Worm (Caenorhabditis elegans) whole organism, late embryonic: Measurements from ENCODE around the gene Y54G2A.40.
"Not testable (repeated sequence)": the region's sequence is repeated elsewhere in the genome, so short reads cannot be mapped to it uniquely, and the experiment has no call there.

Source experiments
- C38D4.7 ChIP-seq: fragments of 200-800 bp; sonication (Bioruptor generic); optimal IDR thresholded peaks from 2 replicates; lab custom pipeline; 2018; ENCODE audit warnings: mild to moderate bottlenecking, missing genetic modification characterization, moderate library complexity, missing compliant biosample characterization
- F13H6.1 ChIP-seq: sonication (generic microtip); optimal IDR thresholded peaks from 2 replicates; lab custom pipeline; 2016; ENCODE audit warnings: missing genetic modification characterization, missing compliant biosample characterization
- K02D7.2 ChIP-seq: sonication (generic microtip); optimal IDR thresholded peaks from 2 replicates; lab custom pipeline; 2017; ENCODE audit warnings: mild to moderate bottlenecking, missing genetic modification characterization, missing compliant biosample characterization
- T23F11.4 ChIP-seq: fragments of 200-800 bp; sonication (Bioruptor generic); optimal IDR thresholded peaks from 2 replicates; lab custom pipeline; 2018; ENCODE audit warnings: mild to moderate bottlenecking, missing genetic modification characterization, missing compliant biosample characterization
- Y22D7AL.16 ChIP-seq: sonication (generic microtip); optimal IDR thresholded peaks from 2 replicates; lab custom pipeline; 2016; ENCODE audit warnings: missing genetic modification characterization, missing compliant biosample characterization
- ama-1 ChIP-seq: fragments of 150-350 bp; optimal IDR thresholded peaks from 2 replicates; lab custom pipeline; 2014
- ceh-14 ChIP-seq: sonication (generic microtip); optimal IDR thresholded peaks from 2 replicates; lab custom pipeline; 2016; ENCODE audit warnings: missing genotype, missing genetic modification characterization, missing compliant biosample characterization
- ceh-18 ChIP-seq: sonication (generic microtip); optimal IDR thresholded peaks from 2 replicates; lab custom pipeline; 2016; ENCODE audit warnings: missing genetic modification characterization, missing compliant biosample characterization
- ceh-2 ChIP-seq: sonication (generic microtip); optimal IDR thresholded peaks from 2 replicates; lab custom pipeline; 2016; ENCODE audit warnings: missing genotype, missing genetic modification characterization, missing compliant biosample characterization
- ceh-24 ChIP-seq: sonication (generic microtip); optimal IDR thresholded peaks from 2 replicates; lab custom pipeline; 2016; ENCODE audit warnings: mild to moderate bottlenecking, missing genetic modification characterization, missing compliant biosample characterization
- ceh-30 ChIP-seq: fragments of 150-350 bp; optimal IDR thresholded peaks from 2 replicates; lab custom pipeline; 2014; ENCODE audit warnings: missing biosample characterization, missing genetic modification characterization
- ceh-31 ChIP-seq: sonication (generic microtip); optimal IDR thresholded peaks from 2 replicates; lab custom pipeline; 2016; ENCODE audit warnings: missing genetic modification characterization, missing compliant biosample characterization
- ceh-45 ChIP-seq: fragments of 200-800 bp; sonication (Bioruptor generic); IDR thresholded peaks from 2 replicates; pipeline ENCODE4 v1.3.6; 2022; ENCODE audit warnings: missing genetic modification reagents, missing genetic modification characterization, missing compliant biosample characterization
- ceh-6 ChIP-seq: fragments of 200-800 bp; sonication (Bioruptor generic); optimal IDR thresholded peaks from 2 replicates; lab custom pipeline; 2018; ENCODE audit warnings: mild to moderate bottlenecking, missing genetic modification characterization, missing compliant biosample characterization
- elt-4 ChIP-seq: sonication (generic microtip); optimal IDR thresholded peaks from 2 replicates; lab custom pipeline; 2016; ENCODE audit warnings: missing genetic modification characterization, missing compliant biosample characterization
- ets-4 ChIP-seq: sonication (generic microtip); optimal IDR thresholded peaks from 2 replicates; lab custom pipeline; 2016; ENCODE audit warnings: missing genetic modification characterization, missing compliant biosample characterization
- eyg-1 ChIP-seq: sonication (generic microtip); optimal IDR thresholded peaks from 2 replicates; lab custom pipeline; 2016; ENCODE audit warnings: missing genotype, missing genetic modification characterization, missing compliant biosample characterization
- fkh-10 ChIP-seq: fragments of 150-350 bp; optimal IDR thresholded peaks from 2 replicates; lab custom pipeline; 2014; ENCODE audit warnings: missing biosample characterization, missing genetic modification reagents, missing genetic modification characterization
- hlh-13 ChIP-seq: fragments of 200-800 bp; sonication (Bioruptor generic); optimal IDR thresholded peaks from 2 replicates; lab custom pipeline; 2018; ENCODE audit warnings: mild to moderate bottlenecking, missing genetic modification characterization, missing compliant biosample characterization
- hlh-15 ChIP-seq: sonication (generic microtip); optimal IDR thresholded peaks from 2 replicates; lab custom pipeline; 2016; ENCODE audit warnings: missing genetic modification characterization, missing compliant biosample characterization
- hlh-30 ChIP-seq: sonication (generic microtip); optimal IDR thresholded peaks from 2 replicates; lab custom pipeline; 2017; ENCODE audit warnings: antibody characterized with exemption, missing genetic modification characterization, missing compliant biosample characterization; ENCODE audit not compliant: insufficient read depth
- hlh-6 ChIP-seq: sonication (generic microtip); optimal IDR thresholded peaks from 2 replicates; lab custom pipeline; 2016; ENCODE audit warnings: missing genotype, missing genetic modification characterization, missing compliant biosample characterization
- hlh-8 ChIP-seq: sonication (generic microtip); optimal IDR thresholded peaks from 2 replicates; lab custom pipeline; 2016; ENCODE audit warnings: missing genotype, missing genetic modification characterization, missing compliant biosample characterization
- lin-11 ChIP-seq: fragments of 200-800 bp; sonication (Bioruptor generic); optimal IDR thresholded peaks from 2 replicates; lab custom pipeline; 2018; ENCODE audit warnings: mild to moderate bottlenecking, missing genetic modification characterization, missing compliant biosample characterization
- mec-3 ChIP-seq: sonication (generic microtip); optimal IDR thresholded peaks from 2 replicates; lab custom pipeline; 2016; ENCODE audit warnings: borderline replicate concordance, missing genetic modification characterization, missing compliant biosample characterization
- nfya-1 ChIP-seq: sonication (generic microtip); optimal IDR thresholded peaks from 2 replicates; lab custom pipeline; 2017; ENCODE audit warnings: missing genetic modification characterization, mild to moderate bottlenecking, missing compliant biosample characterization, antibody characterized with exemption, moderate library complexity
- nhr-11 ChIP-seq: fragments of 150-350 bp; optimal IDR thresholded peaks from 2 replicates; lab custom pipeline; 2014; ENCODE audit warnings: missing biosample characterization, missing genetic modification characterization
- nhr-232 ChIP-seq: sonication (generic microtip); optimal IDR thresholded peaks from 2 replicates; lab custom pipeline; 2016; ENCODE audit warnings: missing genetic modification characterization, missing compliant biosample characterization
- npax-4 ChIP-seq: sonication (generic microtip); optimal IDR thresholded peaks from 2 replicates; lab custom pipeline; 2016; ENCODE audit warnings: missing genetic modification characterization, missing compliant biosample characterization
- odd-2 ChIP-seq: sonication (generic microtip); optimal IDR thresholded peaks from 2 replicates; lab custom pipeline; 2017; ENCODE audit warnings: antibody characterized with exemption, mild to moderate bottlenecking, missing genetic modification characterization, missing compliant biosample characterization
- pag-3 ChIP-seq: sonication (generic microtip); optimal IDR thresholded peaks from 2 replicates; lab custom pipeline; 2016; ENCODE audit warnings: missing compliant biosample characterization, missing genetic modification characterization, borderline replicate concordance
- pha-4 ChIP-seq: fragments of 150-350 bp; optimal IDR thresholded peaks from 2 replicates; lab custom pipeline; 2018; ENCODE audit warnings: missing biosample characterization, missing genetic modification reagents, missing genetic modification characterization
- ref-2 ChIP-seq: sonication (generic microtip); optimal IDR thresholded peaks from 2 replicates; lab custom pipeline; 2016; ENCODE audit warnings: missing genetic modification characterization, missing compliant biosample characterization
- sox-2 ChIP-seq: fragments of 200-800 bp; sonication (Bioruptor generic); IDR thresholded peaks from 2 replicates; pipeline ENCODE4 v1.3.6; 2022; ENCODE audit warnings: missing genetic modification reagents, missing genetic modification characterization, missing compliant biosample characterization
- sox-4 ChIP-seq: sonication (generic microtip); optimal IDR thresholded peaks from 2 replicates; lab custom pipeline; 2017; ENCODE audit warnings: mild to moderate bottlenecking, missing genetic modification characterization, inconsistent platforms, missing compliant biosample characterization
- tbx-2 ChIP-seq: sonication (generic microtip); optimal IDR thresholded peaks from 2 replicates; lab custom pipeline; 2016; ENCODE audit warnings: missing genetic modification characterization, missing compliant biosample characterization
- tbx-7 ChIP-seq: sonication (generic microtip); optimal IDR thresholded peaks from 2 replicates; lab custom pipeline; 2016; ENCODE audit warnings: missing genotype, missing genetic modification characterization, missing compliant biosample characterization
- unc-3 ChIP-seq, 2 experiments: fragments of 200-800 bp in 1 of 2; sonication (Bioruptor generic) in 1 of 2; sonication (generic microtip) in 1 of 2; conservative IDR thresholded peaks in 1 of 2; optimal IDR thresholded peaks in 1 of 2; 2 replicates each; pipeline versions ENCODE4 v1.3.6 to Lab custom; 2016 to 2022; ENCODE audit warnings: missing compliant biosample characterization in 2 of 2, missing genetic modification characterization in 2 of 2, missing genetic modification reagents in 1 of 2
- unc-42 ChIP-seq: sonication (generic microtip); optimal IDR thresholded peaks from 2 replicates; lab custom pipeline; 2016; ENCODE audit warnings: missing genotype, missing genetic modification characterization, missing compliant biosample characterization
- unc-86 ChIP-seq: sonication (generic microtip); optimal IDR thresholded peaks from 2 replicates; lab custom pipeline; 2016; ENCODE audit warnings: missing genetic modification characterization, missing compliant biosample characterization
- zip-5 ChIP-seq: sonication (generic microtip); optimal IDR thresholded peaks from 2 replicates; lab custom pipeline; 2016; ENCODE audit warnings: missing genetic modification characterization, missing compliant biosample characterization

Y54G2A.40 gene

ce11 chrIV:2892395-2892786 is 46.1 kb downstream of the Y54G2A.40 start, which contains the start of gene Y54G2A.18:
TSS of gene Y54G2A.18 (minus strand) at chrIV:2892495.
- TF ChIP-seq ceh-31 (no peak), hlh-15 (tag; lab: Kevin White, UChicago) (no peak), ceh-14 (tag; lab: Kevin White, UChicago) (no peak), ceh-30 (tag; lab: Kevin White, UChicago) (no peak), Y22D7AL.16 (tag; lab: Kevin White, UChicago) (no peak), T23F11.4 (GFP tag; lab: Kevin White, UChicago) (no peak), ama-1 (no peak), elt-4 (no peak), nhr-232 (tag; lab: Kevin White, UChicago) (no peak), sox-4 (tag; lab: Kevin White, UChicago) (no peak), ceh-45 (no peak), pag-3 (no peak)
- TF ChIP-seq, all 69 proteins: peak for 0

ce11 chrIV:2892787-2893485 is 46.7 kb downstream of the Y54G2A.40 start:
- TF ChIP-seq unc-42 (tag; lab: Kevin White, UChicago) (no peak), ama-1 (no peak), tbx-2 (tag; lab: Kevin White, UChicago) (no peak), hlh-6 (tag; lab: Kevin White, UChicago) (no peak), F13H6.1 (tag; lab: Kevin White, UChicago) (no peak), ceh-18 (tag; lab: Kevin White, UChicago) (no peak), ets-4 (no peak), nhr-232 (tag; lab: Kevin White, UChicago) (no peak), ceh-31 (no peak), Y22D7AL.16 (tag; lab: Kevin White, UChicago) (no peak), lin-11 (tag; lab: Kevin White, UChicago) (no peak), ceh-2 (no peak), nhr-11 (tag; lab: Kevin White, UChicago) (no peak), mec-3 (no peak), ceh-45 (no peak), K02D7.2 (no peak), unc-3 (GFP tag; conservative IDR thresholded peaks at IDR 0.05; lab: Robert Waterston, UW) (no peak), unc-3 (tag; optimal IDR thresholded peaks at IDR 0.05; lab: Kevin White, UChicago) (no peak), odd-2 (tag; lab: Kevin White, UChicago) (no peak)

ce11 chrIV:2893486-2893842 is 47.2 kb downstream of the Y54G2A.40 start:
- TF ChIP-seq sox-2 (GFP tag; lab: Robert Waterston, UW): no peak

ce11 chrIV:2894630-2895029 is 48.4 kb downstream of the Y54G2A.40 start, which contains the start of gene Y54G2A.19:
TSS of gene Y54G2A.19 (minus strand) at chrIV:2894730.
- not testable (repeated sequence) for TF ChIP-seq pha-4 (tag; lab: Kevin White, UChicago); K02D7.2; C38D4.7 (GFP tag; lab: Kevin White, UChicago)

- no peak for TF ChIP-seq ceh-6 (GFP tag; lab: Kevin White, UChicago)
- no peak for TF ChIP-seq ref-2 (tag; lab: Kevin White, UChicago)
- TF ChIP-seq fkh-10 (GFP tag; lab: Kevin White, UChicago): no peak
- TF ChIP-seq ama-1: no peak
- TF ChIP-seq hlh-30: no peak
- TF ChIP-seq npax-4 (tag; lab: Kevin White, UChicago): no peak
- no peak for TF ChIP-seq eyg-1 (tag; lab: Kevin White, UChicago)
- no peak for TF ChIP-seq unc-86
- no peak for TF ChIP-seq nfya-1 (tag; lab: Kevin White, UChicago)
- TF ChIP-seq unc-3 (GFP tag; conservative IDR thresholded peaks at IDR 0.05; lab: Robert Waterston, UW): no peak
- no peak for TF ChIP-seq unc-3 (tag; optimal IDR thresholded peaks at IDR 0.05; lab: Kevin White, UChicago)
- no peak for TF ChIP-seq zip-5 (tag; lab: Kevin White, UChicago)
- no peak for TF ChIP-seq tbx-7
- TF ChIP-seq hlh-15 (tag; lab: Kevin White, UChicago): no peak
- TF ChIP-seq hlh-13 (GFP tag; lab: Kevin White, UChicago): no peak
- no peak for TF ChIP-seq ceh-24 (tag; lab: Kevin White, UChicago)
- no peak for TF ChIP-seq pag-3
- no peak for TF ChIP-seq hlh-8 (tag; lab: Kevin White, UChicago)
- TF ChIP-seq nhr-232 (tag; lab: Kevin White, UChicago): no peak
Measured at ce11 chrIV:2897644-2898160, 51.4 kb downstream of the Y54G2A.40 start, which contains the start of gene Y54G2A.36. TSS of gene Y54G2A.36 (plus strand) at chrIV:2897694.
